Worm (Caenorhabditis elegans) whole organism, L3 larva: ENCODE data around the gene Y43B11AR.1.

Experiments used
- R02D3.7 ChIP-seq: fragments of 150-350 bp; optimal IDR thresholded peaks from 2 replicates; lab custom pipeline; 2014; ENCODE audit warnings: missing biosample characterization, missing genetic modification characterization
- ZK546.5 ChIP-seq: sonication (generic microtip); optimal IDR thresholded peaks from 2 replicates; lab custom pipeline; 2017; ENCODE audit warnings: missing biosample characterization, missing genetic modification characterization
- aly-2 ChIP-seq: fragments of 150-350 bp; optimal IDR thresholded peaks from 2 replicates; lab custom pipeline; 2014; ENCODE audit warnings: missing biosample characterization, missing genetic modification characterization
- ama-1 ChIP-seq: fragments of 150-350 bp; optimal IDR thresholded peaks from 2 replicates; lab custom pipeline; 2018
- ceh-16 ChIP-seq: sonication (generic microtip); optimal IDR thresholded peaks from 2 replicates; lab custom pipeline; 2017; ENCODE audit warnings: missing biosample characterization, missing genetic modification characterization
- ceh-28 ChIP-seq: fragments of 150-350 bp; optimal IDR thresholded peaks from 2 replicates; lab custom pipeline; 2014; ENCODE audit warnings: missing biosample characterization, missing genetic modification reagents, missing genetic modification characterization
- ceh-82 ChIP-seq: fragments of 150-350 bp; optimal IDR thresholded peaks from 2 replicates; lab custom pipeline; 2014; ENCODE audit warnings: missing biosample characterization, missing genetic modification characterization
- ceh-9 ChIP-seq: sonication (generic microtip); optimal IDR thresholded peaks from 2 replicates; lab custom pipeline; 2018; ENCODE audit warnings: missing biosample characterization, missing genetic modification characterization
- daf-12 ChIP-seq: fragments of 150-350 bp; optimal IDR thresholded peaks from 2 replicates; lab custom pipeline; 2014; ENCODE audit warnings: missing biosample characterization, missing genetic modification reagents, missing genetic modification characterization
- egl-5 ChIP-seq: fragments of 150-350 bp; optimal IDR thresholded peaks from 2 replicates; lab custom pipeline; 2017; ENCODE audit warnings: missing biosample characterization, missing genetic modification reagents, missing genetic modification characterization, inconsistent platforms
- elt-2 ChIP-seq: sonication (generic microtip); optimal IDR thresholded peaks from 2 replicates; lab custom pipeline; 2016; ENCODE audit warnings: missing genetic modification reagents, mild to moderate bottlenecking, missing genetic modification characterization, missing compliant biosample characterization
- fkh-10 ChIP-seq: sonication (generic microtip); optimal IDR thresholded peaks from 2 replicates; lab custom pipeline; 2017; ENCODE audit warnings: missing biosample characterization, missing genetic modification reagents, missing genetic modification characterization
- fkh-2 ChIP-seq: fragments of 150-350 bp; optimal IDR thresholded peaks from 2 replicates; lab custom pipeline; 2014; ENCODE audit warnings: missing biosample characterization, missing genetic modification reagents, missing genetic modification characterization
- fos-1 ChIP-seq: fragments of 150-350 bp; optimal IDR thresholded peaks from 2 replicates; lab custom pipeline; 2014; ENCODE audit warnings: missing biosample characterization, missing genetic modification characterization
- jun-1 ChIP-seq: fragments of 150-350 bp; optimal IDR thresholded peaks from 2 replicates; lab custom pipeline; 2014; ENCODE audit warnings: missing biosample characterization, missing genetic modification reagents, missing genetic modification characterization
- lin-15B ChIP-seq: fragments of 150-350 bp; optimal IDR thresholded peaks from 2 replicates; lab custom pipeline; 2014; ENCODE audit warnings: missing biosample characterization, missing genetic modification characterization
- lin-39 ChIP-seq: fragments of 150-350 bp; optimal IDR thresholded peaks from 2 replicates; lab custom pipeline; 2018; ENCODE audit warnings: missing biosample characterization, missing genetic modification reagents, missing genetic modification characterization
- lsy-12 ChIP-seq: sonication (generic microtip); optimal IDR thresholded peaks from 2 replicates; lab custom pipeline; 2016; ENCODE audit warnings: mild to moderate bottlenecking, missing genetic modification characterization, missing compliant biosample characterization
- mdl-1 ChIP-seq: fragments of 150-350 bp; optimal IDR thresholded peaks from 2 replicates; lab custom pipeline; 2014; ENCODE audit warnings: missing biosample characterization, missing genetic modification characterization
- nfya-1 ChIP-seq: sonication (generic microtip); optimal IDR thresholded peaks from 2 replicates; lab custom pipeline; 2017; ENCODE audit warnings: missing genetic modification characterization, mild to moderate bottlenecking, missing compliant biosample characterization, antibody characterized with exemption, moderate library complexity; ENCODE audit not compliant: insufficient read depth
- nhr-11 ChIP-seq: fragments of 150-350 bp; optimal IDR thresholded peaks from 2 replicates; lab custom pipeline; 2014; ENCODE audit warnings: missing biosample characterization, missing genetic modification characterization
- nhr-12 ChIP-seq: fragments of 150-350 bp; optimal IDR thresholded peaks from 2 replicates; lab custom pipeline; 2014; ENCODE audit warnings: missing biosample characterization, missing genetic modification characterization
- nhr-23 ChIP-seq: fragments of 150-350 bp; optimal IDR thresholded peaks from 2 replicates; lab custom pipeline; 2014; ENCODE audit warnings: missing biosample characterization, missing genetic modification reagents, missing genetic modification characterization
- nhr-237 ChIP-seq: fragments of 150-350 bp; optimal IDR thresholded peaks from 2 replicates; lab custom pipeline; 2014; ENCODE audit warnings: missing biosample characterization, missing genetic modification characterization
- nhr-25 ChIP-seq: sonication (generic microtip); optimal IDR thresholded peaks from 2 replicates; lab custom pipeline; 2017; ENCODE audit warnings: missing biosample characterization, missing genetic modification characterization
- nhr-28 ChIP-seq: fragments of 150-350 bp; optimal IDR thresholded peaks from 2 replicates; lab custom pipeline; 2014; ENCODE audit warnings: missing biosample characterization, missing genetic modification characterization
- nhr-43 ChIP-seq: sonication (generic microtip); optimal IDR thresholded peaks from 2 replicates; lab custom pipeline; 2016; ENCODE audit warnings: mild to moderate bottlenecking, missing genetic modification characterization, missing compliant biosample characterization; ENCODE audit not compliant: poor library complexity, severe bottlenecking
- nhr-67 ChIP-seq: fragments of 150-350 bp; optimal IDR thresholded peaks from 2 replicates; lab custom pipeline; 2014; ENCODE audit warnings: missing biosample characterization, missing genetic modification characterization
- nhr-76 ChIP-seq: fragments of 150-350 bp; sonication (generic microtip); optimal IDR thresholded peaks from 5 replicates; lab custom pipeline; 2014; ENCODE audit warnings: missing biosample characterization, missing genetic modification characterization
- nhr-77 ChIP-seq: fragments of 150-350 bp; optimal IDR thresholded peaks from 2 replicates; lab custom pipeline; 2014; ENCODE audit warnings: missing biosample characterization, missing genetic modification characterization
- pha-4 ChIP-seq: fragments of 150-350 bp; optimal IDR thresholded peaks from 2 replicates; lab custom pipeline; 2014; ENCODE audit warnings: missing biosample characterization, missing genetic modification reagents, missing genetic modification characterization
- pqm-1 ChIP-seq: fragments of 150-350 bp; optimal IDR thresholded peaks from 2 replicates; lab custom pipeline; 2017; ENCODE audit warnings: missing biosample characterization, missing genetic modification characterization, inconsistent platforms
- snpc-4 ChIP-seq: fragments of 150-350 bp; optimal IDR thresholded peaks from 2 replicates; lab custom pipeline; 2014; ENCODE audit warnings: missing biosample characterization, missing genetic modification characterization
- tbx-2 ChIP-seq: sonication (generic microtip); optimal IDR thresholded peaks from 2 replicates; lab custom pipeline; 2016; ENCODE audit warnings: mild to moderate bottlenecking, missing genetic modification characterization, missing compliant biosample characterization
- unc-39 ChIP-seq: sonication (generic microtip); optimal IDR thresholded peaks from 4 replicates; lab custom pipeline; 2017; ENCODE audit warnings: missing biosample characterization, missing genetic modification characterization
- zag-1 ChIP-seq: fragments of 150-350 bp; optimal IDR thresholded peaks from 2 replicates; lab custom pipeline; 2014; ENCODE audit warnings: missing biosample characterization, missing genetic modification characterization
- ztf-11 ChIP-seq: fragments of 150-350 bp; optimal IDR thresholded peaks from 2 replicates; lab custom pipeline; 2014; ENCODE audit warnings: missing biosample characterization, missing genetic modification characterization

Y43B11AR.1 gene

DNA sequence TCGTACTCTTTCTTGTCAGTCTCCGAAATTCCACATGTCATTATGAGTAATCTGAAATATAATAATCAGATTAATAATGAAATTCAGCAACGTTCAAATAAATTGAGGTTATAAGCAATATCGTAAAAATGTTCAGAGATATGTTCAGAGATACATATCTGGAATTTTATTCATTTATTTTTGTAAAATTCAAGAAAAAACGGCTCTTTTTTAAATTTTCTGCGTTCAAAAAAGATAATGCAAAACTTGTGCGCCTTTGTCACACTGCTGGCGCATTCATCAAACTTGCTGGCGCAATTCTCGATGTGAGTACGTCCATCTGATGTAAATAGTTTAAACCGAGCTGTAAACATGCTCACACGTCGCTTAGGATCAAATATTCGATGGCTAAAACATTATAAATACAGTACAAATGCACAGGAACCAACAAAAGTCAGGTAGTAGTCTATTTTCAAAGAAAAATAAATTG, 21.9 kb downstream of the Y43B11AR.1 start, which contains the start of the genes rde-8 and ZC477.3:
rde-8 (minus strand) TSS at position 51 of the 469 bp plus-strand sequence.
ZC477.3 (plus strand) TSS at position 282 of the 469 bp plus-strand sequence.
- TF ChIP-seq fkh-10 (GFP tag; lab: Kevin White, UChicago) (no peak), fkh-2 (tag; lab: Kevin White, UChicago) (no peak), pqm-1 (no peak), ama-1 (no peak), lsy-12 (tag; lab: Kevin White, UChicago) (peak; percentile 39), aly-2 (tag; lab: Kevin White, UChicago) (no peak), nhr-25 (tag; lab: Kevin White, UChicago) (peak; percentile 35), nhr-11 (tag; lab: Kevin White, UChicago) (peak; percentile 42), lin-39 (tag; lab: Kevin White, UChicago) (no peak), pha-4 (peak; percentile 92), snpc-4 (tag; lab: Kevin White, UChicago) (peak; percentile 41), nhr-77 (tag; lab: Kevin White, UChicago) (peak; percentile 42), R02D3.7 (peak; percentile 30), nhr-43 (tag; lab: Kevin White, UChicago) (peak; percentile 36), zag-1 (no peak), tbx-2 (tag; lab: Kevin White, UChicago) (peak; percentile 56), nhr-67 (no peak), nfya-1 (tag; lab: Kevin White, UChicago) (peak; percentile 64), unc-39 (tag; lab: Kevin White, UChicago) (no peak), jun-1 (peak; percentile 29), ceh-16 (tag; lab: Kevin White, UChicago) (no peak), ceh-82 (tag; lab: Kevin White, UChicago) (no peak), nhr-237 (tag; lab: Kevin White, UChicago) (no peak), lin-15B (tag; lab: Kevin White, UChicago) (peak; percentile 79), ceh-28 (tag; lab: Kevin White, UChicago) (peak; percentile 25), elt-2 (tag; lab: Kevin White, UChicago) (peak; percentile 34), ceh-9 (tag; lab: Kevin White, UChicago) (no peak), nhr-23 (tag; lab: Kevin White, UChicago) (peak; percentile 55)

DNA sequence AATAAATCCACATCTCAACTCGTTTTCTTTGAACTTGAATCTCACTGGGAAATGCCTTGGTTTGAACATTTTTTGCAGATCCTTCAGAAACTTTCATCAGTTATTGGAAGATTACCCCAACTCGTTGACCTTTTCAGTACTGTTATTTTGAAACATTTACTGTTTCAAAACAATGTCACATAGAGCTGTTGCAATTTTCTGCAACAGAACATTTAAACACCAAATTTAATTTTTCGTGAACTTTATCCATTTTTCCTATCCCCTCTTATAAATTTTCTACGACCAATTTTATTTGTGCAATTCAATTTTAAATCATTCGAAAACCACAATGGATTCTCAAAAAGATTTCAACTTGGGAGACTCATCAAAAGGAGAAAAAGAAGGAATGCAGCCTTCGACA, 26.6 kb downstream of the Y43B11AR.1 start, which contains the start of gene ZC477.2:
ZC477.2 (plus strand) TSS at position 301 of the 400 bp plus-strand sequence.
- TF ChIP-seq ceh-16 (tag; lab: Kevin White, UChicago) (no peak), elt-2 (tag; lab: Kevin White, UChicago) (no peak), lin-15B (tag; lab: Kevin White, UChicago) (no peak), fos-1 (no peak), ceh-82 (tag; lab: Kevin White, UChicago) (no peak), ceh-28 (tag; lab: Kevin White, UChicago) (no peak), R02D3.7 (no peak), ceh-9 (tag; lab: Kevin White, UChicago) (no peak), pqm-1 (no peak), lsy-12 (tag; lab: Kevin White, UChicago) (no peak), nhr-67 (no peak), fkh-2 (tag; lab: Kevin White, UChicago) (no peak), ZK546.5 (tag; lab: Kevin White, UChicago) (no peak), jun-1 (no peak), nhr-12 (no peak)
- TF ChIP-seq, all 47 proteins: peak for 0

DNA sequence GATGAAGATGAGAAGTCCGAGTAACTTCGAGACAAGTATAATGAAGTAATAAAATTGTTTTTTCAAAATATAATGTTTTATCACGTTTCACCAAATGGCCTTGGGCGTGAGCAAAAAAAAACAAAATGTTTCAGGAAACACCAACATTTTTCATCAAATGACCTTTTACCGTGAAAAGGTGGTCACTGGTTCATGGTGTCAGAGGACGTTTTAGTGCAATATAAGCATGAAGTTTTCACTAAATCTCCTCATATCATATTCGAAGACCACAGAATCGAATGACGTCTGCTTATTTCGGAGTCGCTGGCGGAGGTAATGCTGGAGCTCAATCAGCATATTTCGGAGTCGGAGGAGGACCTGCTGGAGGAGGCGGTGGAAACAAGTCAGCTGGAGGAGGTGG, 30.0 kb downstream of the Y43B11AR.1 start, which contains the start of the genes ZC477.7 and ssq-3:
ZC477.7 (minus strand) TSS at position 101 of the 400 bp plus-strand sequence.
ssq-3 (plus strand) TSS at position 251 of the 400 bp plus-strand sequence.
- no peak for TF ChIP-seq fkh-10 (GFP tag; lab: Kevin White, UChicago)
- no peak for TF ChIP-seq nhr-76 (tag; lab: Kevin White, UChicago)
- no peak for TF ChIP-seq nfya-1 (tag; lab: Kevin White, UChicago)
- no peak for TF ChIP-seq mdl-1 (tag; lab: Kevin White, UChicago)
- no peak for TF ChIP-seq nhr-23 (tag; lab: Kevin White, UChicago)
- no peak for TF ChIP-seq ztf-11
- TF ChIP-seq pha-4: no peak
- TF ChIP-seq, all 47 proteins: peak for 0

DNA sequence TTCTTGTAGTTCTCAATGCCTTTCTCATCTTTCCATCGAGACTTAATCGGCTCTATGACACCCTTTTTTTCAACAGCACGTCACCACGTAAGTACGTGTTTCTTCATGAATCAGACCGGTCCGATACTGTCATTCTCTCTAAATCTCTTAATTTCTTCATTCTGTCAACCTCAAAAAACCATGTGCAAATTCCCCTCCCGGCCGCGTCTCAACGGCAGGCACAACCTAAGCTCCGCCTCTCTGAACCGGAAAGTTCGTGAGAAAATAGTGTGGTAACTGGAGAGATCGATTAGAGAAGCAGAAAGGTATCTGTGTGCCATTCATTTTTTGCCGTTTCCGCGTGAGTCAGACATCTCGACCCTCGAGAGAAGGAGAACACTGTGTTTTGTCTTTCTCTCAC, 33.3 kb downstream of the Y43B11AR.1 start, which contains the start of gene nas-8:
nas-8 (plus strand) TSS at position 301 of the 400 bp plus-strand sequence.
- TF ChIP-seq ama-1: no peak
- no peak for TF ChIP-seq nhr-77 (tag; lab: Kevin White, UChicago)
- TF ChIP-seq nhr-28: no peak
- TF ChIP-seq daf-12 (tag; lab: Kevin White, UChicago): no peak
- no peak for TF ChIP-seq nhr-23 (tag; lab: Kevin White, UChicago)
- TF ChIP-seq egl-5 (tag; lab: Kevin White, UChicago): no peak
